Fruit fly (Drosophila melanogaster) Kc167 (cell line): ENCODE measurements around the gene HisCl1.

ENCODE experiments used
- Myc ChIP-seq: fragments of >200 bp; optimal IDR thresholded peaks from 2 replicates; lab custom pipeline; 2017; ENCODE audit warnings: missing external identifiers
- Sin3A ChIP-seq: fragments of >200 bp; optimal IDR thresholded peaks from 2 replicates; lab custom pipeline; 2018; ENCODE audit warnings: missing external identifiers
- h ChIP-seq: fragments of >200 bp; optimal IDR thresholded peaks from 3 replicates; lab custom pipeline; 2018; ENCODE audit warnings: missing external identifiers
- insv ChIP-seq: fragments of >200 bp; optimal IDR thresholded peaks from 3 replicates; lab custom pipeline; 2018; ENCODE audit warnings: missing external identifiers
- psq ChIP-seq: fragments of >200 bp; optimal IDR thresholded peaks from 2 replicates; lab custom pipeline; 2017; ENCODE audit warnings: missing external identifiers
- ttk ChIP-seq: sonication (Bioruptor generic); optimal IDR thresholded peaks from 2 replicates; lab custom pipeline; 2017; ENCODE audit warnings: missing external identifiers

Gene HisCl1

dm6 chr3R:11760669-11761387, 26.1 kb upstream of the HisCl1 start:
- TF ChIP-seq psq (lab: Kevin White, UChicago) (no peak), ttk (lab: Kevin White, UChicago) (no peak), h (lab: Kevin White, UChicago) (no peak), Sin3A (lab: Kevin White, UChicago) (no peak), Myc (no peak), insv (lab: Kevin White, UChicago) (no peak)

- TF ChIP-seq insv (lab: Kevin White, UChicago) = no peak
- TF ChIP-seq Myc = no peak
- TF ChIP-seq ttk (lab: Kevin White, UChicago) = no peak
- no peak for TF ChIP-seq psq (lab: Kevin White, UChicago)
- TF ChIP-seq h (lab: Kevin White, UChicago) = no peak
- TF ChIP-seq Sin3A (lab: Kevin White, UChicago) = no peak
Measured at dm6 chr3R:11761718-11762117, 25.3 kb upstream of the HisCl1 start.

dm6 chr3R:11762500-11762899, 24.5 kb upstream of the HisCl1 start:
- TF ChIP-seq h (lab: Kevin White, UChicago) (no peak), Sin3A (lab: Kevin White, UChicago) (no peak), psq (lab: Kevin White, UChicago) (no peak), insv (lab: Kevin White, UChicago) (no peak), Myc (no peak), ttk (lab: Kevin White, UChicago) (no peak)

- TF ChIP-seq Myc (no peak), psq (lab: Kevin White, UChicago) (no peak), Sin3A (lab: Kevin White, UChicago) (no peak), ttk (lab: Kevin White, UChicago) (no peak), h (lab: Kevin White, UChicago) (no peak), insv (lab: Kevin White, UChicago) (no peak)
Measured at dm6 chr3R:11763494-11764278, 23.3 kb upstream of the HisCl1 start.

- TF ChIP-seq h (lab: Kevin White, UChicago) (no peak), Sin3A (lab: Kevin White, UChicago) (no peak), Myc (no peak), insv (lab: Kevin White, UChicago) (no peak)
Measured at dm6 chr3R:11764279-11764880, 22.6 kb upstream of the HisCl1 start, which contains the start of gene Lk6. Lk6 (minus strand) TSS chr3R:11764457.

- no peak for TF ChIP-seq Sin3A (lab: Kevin White, UChicago)
- TF ChIP-seq insv (lab: Kevin White, UChicago) = no peak
- no peak for TF ChIP-seq h (lab: Kevin White, UChicago)
- TF ChIP-seq ttk (lab: Kevin White, UChicago) = no peak
- no peak for TF ChIP-seq Myc
- no peak for TF ChIP-seq psq (lab: Kevin White, UChicago)
Measured at dm6 chr3R:11770733-11771132, 16.2 kb upstream of the HisCl1 start.

dm6 chr3R:11771492-11771891, 15.5 kb upstream of the HisCl1 start:
- TF ChIP-seq Myc (no peak), ttk (lab: Kevin White, UChicago) (no peak), Sin3A (lab: Kevin White, UChicago) (no peak)

dm6 chr3R:11772181-11772827, 14.7 kb upstream of the HisCl1 start:
- TF ChIP-seq psq (lab: Kevin White, UChicago) (no peak), ttk (lab: Kevin White, UChicago) (no peak), h (lab: Kevin White, UChicago) (no peak), Sin3A (lab: Kevin White, UChicago) (no peak), Myc (no peak)

dm6 chr3R:11773325-11773998, 13.5 kb upstream of the HisCl1 start:
- TF ChIP-seq ttk (lab: Kevin White, UChicago) (no peak), h (lab: Kevin White, UChicago) (no peak), Sin3A (lab: Kevin White, UChicago) (no peak), insv (lab: Kevin White, UChicago) (no peak), Myc (no peak), psq (lab: Kevin White, UChicago) (no peak)

dm6 chr3R:11773999-11774397, 13.0 kb upstream of the HisCl1 start:
- TF ChIP-seq insv (lab: Kevin White, UChicago) (no peak), ttk (lab: Kevin White, UChicago) (no peak), Sin3A (lab: Kevin White, UChicago) (no peak), Myc (no peak), h (lab: Kevin White, UChicago) (no peak), psq (lab: Kevin White, UChicago) (no peak)

dm6 chr3R:11775207-11775606, 11.8 kb upstream of the HisCl1 start:
- TF ChIP-seq Sin3A (lab: Kevin White, UChicago) (no peak), psq (lab: Kevin White, UChicago) (no peak)
